Fruit fly (Drosophila melanogaster): Measurements from ENCODE around the gene CG14454.
"Not testable (repeated sequence)": the region's sequence is repeated elsewhere in the genome, so short reads cannot be mapped to it uniquely, and the experiment has no call there.

CG14454 gene

dm6 chr3L:22720694-22721270 lies 28.5 kb upstream of the CG14454 start, which contains the start of gene mael:
Gene mael (plus strand): TSS chr3L:22721203.
- not testable (repeated sequence) for TF ChIP-seq CG7368, CG8632, topi (GFP tag; optimal IDR thresholded peaks at IDR 0.05)

- no peak for TF ChIP-seq CG15336 (GFP tag; IDR thresholded peaks at IDR 0.05)
- TF ChIP-seq CG8632 (GFP tag; optimal IDR thresholded peaks at IDR 0.05): peak; percentile 48
- peak; percentile 73 for TF ChIP-seq acj6 (GFP tag; optimal IDR thresholded peaks at IDR 0.05)
- peak; percentile 19 for TF ChIP-seq Eip93F (GFP tag; optimal IDR thresholded peaks at IDR 0.05)
- no peak for TF ChIP-seq fkh (GFP tag; optimal IDR thresholded peaks at IDR 0.05)
- peak; percentile 63 for TF ChIP-seq Gug (GFP tag; IDR thresholded peaks at IDR 0.05)
- TF ChIP-seq Sox102F (GFP tag; optimal IDR thresholded peaks at IDR 0.05): no peak
- peak; percentile 76 for TF ChIP-seq Hr4 (GFP tag; optimal IDR thresholded peaks at IDR 0.05)
- no peak for TF ChIP-seq Hr38 (GFP tag; optimal IDR thresholded peaks at IDR 0.05)
- no peak for TF ChIP-seq CG6808 (GFP tag; optimal IDR thresholded peaks at IDR 0.05)
- no peak; the same call in 1 of the 2 replicates for TF ChIP-seq CG11294 (GFP tag; IDR thresholded peaks at IDR 0.05)
- peak; percentile 55 for TF ChIP-seq Sox15 (GFP tag; optimal IDR thresholded peaks at IDR 0.05)
- peak; percentile 50 for TF ChIP-seq CG1621 (tag; optimal IDR thresholded peaks at IDR 0.05)
- no peak for TF ChIP-seq Met (GFP tag; optimal IDR thresholded peaks at IDR 0.05)
- peak; percentile 52 for TF ChIP-seq Ets96B (tag; optimal IDR thresholded peaks at IDR 0.05)
- peak; percentile 67 for TF ChIP-seq topi (GFP tag; optimal IDR thresholded peaks at IDR 0.05)
- peak; percentile 72 for TF ChIP-seq CG3919 (GFP tag; optimal IDR thresholded peaks at IDR 0.05)
- peak; percentile 45 for TF ChIP-seq CG8319 (GFP tag; optimal IDR thresholded peaks at IDR 0.05)
- peak; percentile 62 for TF ChIP-seq CG3032 (tag; optimal IDR thresholded peaks at IDR 0.05)
- peak; percentile 81 for TF ChIP-seq lz (GFP tag; optimal IDR thresholded peaks at IDR 0.05)
- TF ChIP-seq OdsH (GFP tag; optimal IDR thresholded peaks at IDR 0.05): peak; percentile 77
- peak; percentile 76 for TF ChIP-seq Eip78C (GFP tag)
- peak; percentile 45 for TF ChIP-seq dsx (GFP tag; optimal IDR thresholded peaks at IDR 0.05; ENCODE audit: poor library complexity, severe bottlenecking)
- no peak for TF ChIP-seq vri (GFP tag; optimal IDR thresholded peaks at IDR 0.05)
- no peak for TF ChIP-seq svp (GFP tag)
- TF ChIP-seq Blimp-1 (GFP tag; optimal IDR thresholded peaks at IDR 0.05): no peak
- TF ChIP-seq Lpt (GFP tag; optimal IDR thresholded peaks at IDR 0.05): peak; percentile 38
- peak; percentile 71 for TF ChIP-seq CG32006 (GFP tag; optimal IDR thresholded peaks at IDR 0.05)
- TF ChIP-seq Ets21C (GFP tag; optimal IDR thresholded peaks at IDR 0.05): peak; percentile 54
- peak; percentile 80 for TF ChIP-seq pdm3 (GFP tag; optimal IDR thresholded peaks at IDR 0.05)
- peak; percentile 51 for TF ChIP-seq CG4318 (GFP tag; optimal IDR thresholded peaks at IDR 0.05)
- no peak for TF ChIP-seq spab (GFP tag; optimal IDR thresholded peaks at IDR 0.05)
- peak; percentile 34 for TF ChIP-seq CG6792 (GFP tag; optimal IDR thresholded peaks at IDR 0.05)
- TF ChIP-seq esn (GFP tag; optimal IDR thresholded peaks at IDR 0.05): peak; percentile 79
- no peak for TF ChIP-seq dac (GFP tag; optimal IDR thresholded peaks at IDR 0.05)
- peak; percentile 48 for TF ChIP-seq CG34406 (GFP tag; optimal IDR thresholded peaks at IDR 0.05)
- TF ChIP-seq CG7368 (GFP tag; optimal IDR thresholded peaks at IDR 0.05): peak; percentile 43
- peak; percentile 24 for TF ChIP-seq CG11762 (GFP tag; optimal IDR thresholded peaks at IDR 0.05; ENCODE audit: insufficient read depth)
- peak; percentile 78 for TF ChIP-seq CG6163 (GFP tag; IDR thresholded peaks at IDR 0.05)
- TF ChIP-seq CG10669 (GFP tag; optimal IDR thresholded peaks at IDR 0.05): no peak
- TF ChIP-seq salr (GFP tag; optimal IDR thresholded peaks at IDR 0.05): peak in 1 of 2 experiments; percentile 70
- peak; percentile 71 for TF ChIP-seq achi (GFP tag; optimal IDR thresholded peaks at IDR 0.05)
- TF ChIP-seq fd59A (GFP tag; optimal IDR thresholded peaks at IDR 0.05): peak; percentile 6
- peak; percentile 71 for TF ChIP-seq Hr39 (GFP tag; optimal IDR thresholded peaks at IDR 0.05)
- no peak for TF ChIP-seq CG16779 (tag; optimal IDR thresholded peaks at IDR 0.05)
- peak; percentile 79 for TF ChIP-seq Eip75B (GFP tag; optimal IDR thresholded peaks at IDR 0.05)
- TF ChIP-seq CG31627 (GFP tag; optimal IDR thresholded peaks at IDR 0.05): peak; percentile 71
Measured at dm6 chr3L:22717137-22717767, 24.9 kb upstream of the CG14454 start, which contains the start of the genes ArfGAP3 and CG32452. Gene ArfGAP3 (minus strand): TSS chr3L:22717577. Gene CG32452 (plus strand): TSS chr3L:22717728.

Data from whole organism, prepupa.